Worm (Caenorhabditis elegans) whole organism, late embryonic: ENCODE results near the gene qua-1.

Source experiments
- T23F11.4 ChIP-seq: fragments of 200-800 bp; sonication (Bioruptor generic); optimal IDR thresholded peaks from 2 replicates; lab custom pipeline; 2018; ENCODE audit warnings: mild to moderate bottlenecking, missing genetic modification characterization, missing compliant biosample characterization
- fkh-10 ChIP-seq: fragments of 150-350 bp; optimal IDR thresholded peaks from 2 replicates; lab custom pipeline; 2014; ENCODE audit warnings: missing biosample characterization, missing genetic modification reagents, missing genetic modification characterization
- hlh-30 ChIP-seq: sonication (generic microtip); optimal IDR thresholded peaks from 2 replicates; lab custom pipeline; 2017; ENCODE audit warnings: antibody characterized with exemption, missing genetic modification characterization, missing compliant biosample characterization; ENCODE audit not compliant: insufficient read depth
- nhr-11 ChIP-seq: fragments of 150-350 bp; optimal IDR thresholded peaks from 2 replicates; lab custom pipeline; 2014; ENCODE audit warnings: missing biosample characterization, missing genetic modification characterization
- pax-1 ChIP-seq: fragments of 150-350 bp; optimal IDR thresholded peaks from 2 replicates; lab custom pipeline; 2014; ENCODE audit warnings: missing biosample characterization, missing genetic modification characterization
- pha-4 ChIP-seq: fragments of 150-350 bp; optimal IDR thresholded peaks from 2 replicates; lab custom pipeline; 2018; ENCODE audit warnings: missing biosample characterization, missing genetic modification reagents, missing genetic modification characterization
- pros-1 ChIP-seq: fragments of 150-350 bp; optimal IDR thresholded peaks from 2 replicates; lab custom pipeline; 2014; ENCODE audit warnings: missing biosample characterization, missing genetic modification reagents, missing genetic modification characterization
- rnt-1 ChIP-seq: sonication (generic microtip); optimal IDR thresholded peaks from 2 replicates; lab custom pipeline; 2016; ENCODE audit warnings: missing genetic modification characterization, missing compliant biosample characterization
- sox-4 ChIP-seq: sonication (generic microtip); optimal IDR thresholded peaks from 2 replicates; lab custom pipeline; 2017; ENCODE audit warnings: mild to moderate bottlenecking, missing genetic modification characterization, inconsistent platforms, missing compliant biosample characterization
- syd-9 ChIP-seq: sonication (generic microtip); optimal IDR thresholded peaks from 2 replicates; lab custom pipeline; 2016; ENCODE audit warnings: mild to moderate bottlenecking, missing genetic modification characterization, moderate library complexity, missing compliant biosample characterization
- tbx-7 ChIP-seq: sonication (generic microtip); optimal IDR thresholded peaks from 2 replicates; lab custom pipeline; 2016; ENCODE audit warnings: missing genotype, missing genetic modification characterization, missing compliant biosample characterization
- unc-3 ChIP-seq, 2 experiments: fragments of 200-800 bp in 1 of 2; sonication (Bioruptor generic) in 1 of 2; sonication (generic microtip) in 1 of 2; conservative IDR thresholded peaks in 1 of 2; optimal IDR thresholded peaks in 1 of 2; 2 replicates each; pipeline versions ENCODE4 v1.3.6 to Lab custom; 2016 to 2022; ENCODE audit warnings: missing compliant biosample characterization in 2 of 2, missing genetic modification characterization in 2 of 2, missing genetic modification reagents in 1 of 2
- unc-42 ChIP-seq: sonication (generic microtip); optimal IDR thresholded peaks from 2 replicates; lab custom pipeline; 2016; ENCODE audit warnings: missing genotype, missing genetic modification characterization, missing compliant biosample characterization
- ztf-16 ChIP-seq: sonication (generic microtip); optimal IDR thresholded peaks from 2 replicates; lab custom pipeline; 2017; ENCODE audit warnings: missing genetic modification characterization, missing compliant biosample characterization

- TF ChIP-seq pros-1 (no peak), hlh-30 (tag; lab: Kevin White, UChicago) (no peak), T23F11.4 (GFP tag; lab: Kevin White, UChicago) (no peak), tbx-7 (no peak), rnt-1 (tag; lab: Kevin White, UChicago) (no peak), sox-4 (tag; lab: Kevin White, UChicago) (no peak), syd-9 (tag; lab: Kevin White, UChicago) (no peak), ztf-16 (tag; lab: Kevin White, UChicago) (no peak), pha-4 (tag; lab: Kevin White, UChicago) (no peak), nhr-11 (tag; lab: Kevin White, UChicago) (no peak), unc-3 (GFP tag; conservative IDR thresholded peaks at IDR 0.05; lab: Robert Waterston, UW) (no peak), unc-3 (tag; optimal IDR thresholded peaks at IDR 0.05; lab: Kevin White, UChicago) (no peak), pax-1 (tag; lab: Kevin White, UChicago) (no peak), fkh-10 (GFP tag; lab: Kevin White, UChicago) (no peak), unc-42 (tag; lab: Kevin White, UChicago) (no peak)
These were observed 32.4 kb downstream of the qua-1 start, which contains the start of gene M110.9 for ce11 chrII:8230976-8231375.
